Worm (Caenorhabditis elegans): ENCODE results near the gene grl-10.

DNA sequence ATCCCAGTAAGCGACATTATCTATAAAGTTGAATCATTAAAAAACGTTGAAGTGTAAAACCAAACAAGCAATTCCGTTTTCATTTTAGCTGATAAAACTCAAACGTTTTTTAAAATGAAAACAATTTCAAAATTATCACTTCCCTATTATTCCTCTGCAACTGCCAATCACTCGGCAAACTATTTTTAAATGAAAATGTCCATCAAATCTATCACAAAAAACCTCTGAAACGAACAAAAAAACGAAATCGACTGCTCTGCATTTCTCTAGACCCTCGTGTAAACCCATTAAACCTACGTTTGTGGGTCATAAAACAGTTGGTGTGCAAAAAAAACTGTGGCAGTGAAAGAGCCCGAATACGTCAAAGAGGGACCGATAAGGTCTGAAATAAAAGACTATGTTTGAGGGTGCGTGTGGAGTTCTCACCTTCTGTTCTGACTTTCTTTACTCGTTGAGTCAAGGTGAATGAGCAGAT, 31.8 kb upstream of the grl-10 start, which contains the start of gene fbxl-5:
- TF ChIP-seq nhr-237 (tag; optimal IDR thresholded peaks at IDR 0.05): no peak
- no peak for TF ChIP-seq unc-39 (tag; optimal IDR thresholded peaks at IDR 0.05)
- no peak for TF ChIP-seq ztf-11 (tag; optimal IDR thresholded peaks at IDR 0.05)
- no peak for TF ChIP-seq sptf-1 (tag; optimal IDR thresholded peaks at IDR 0.05)
